Fruit fly (Drosophila melanogaster): ENCODE results near the gene CG12522.
A peak's percentile ranks its signal among the peaks of the same experiment; 100 is the strongest.

The CG12522 gene

dm6 chr3L:11118627-11119395, 10.8 kb downstream of the CG12522 start:
- TF ChIP-seq Hnf4 (GFP tag; optimal IDR thresholded peaks at IDR 0.05) (peak; percentile 11), foxo (GFP tag; optimal IDR thresholded peaks at IDR 0.05) (peak in 1 of 2 experiments; percentile 25), Dif (GFP tag; optimal IDR thresholded peaks at IDR 0.05; ENCODE audit: partially characterized antibody) (peak; percentile 69), psq (GFP tag; optimal IDR thresholded peaks at IDR 0.05) (peak; percentile 46), Hr83 (GFP tag; optimal IDR thresholded peaks at IDR 0.05; ENCODE audit: poor library complexity, severe bottlenecking) (peak; percentile 1), dsf (GFP tag; optimal IDR thresholded peaks at IDR 0.05; ENCODE audit: borderline replicate concordance) (no peak), dmrt93B (GFP tag; optimal IDR thresholded peaks at IDR 0.05) (no peak), Jra (GFP tag; optimal IDR thresholded peaks at IDR 0.05) (peak; percentile 6), rgr (GFP tag; optimal IDR thresholded peaks at IDR 0.05) (peak; percentile 27), OdsH (GFP tag; optimal IDR thresholded peaks at IDR 0.05) (peak; percentile 28), sv (GFP tag; optimal IDR thresholded peaks at IDR 0.05) (peak; percentile 34), br (GFP tag; optimal IDR thresholded peaks at IDR 0.05) (no peak), GATAd (GFP tag; optimal IDR thresholded peaks at IDR 0.05) (no peak), Rel (GFP tag; optimal IDR thresholded peaks at IDR 0.05) (no peak), Rel (tag; optimal IDR thresholded peaks at IDR 0.05) (no peak), sage (GFP tag; optimal IDR thresholded peaks at IDR 0.05) (peak; percentile 33), Sp1 (GFP tag; optimal IDR thresholded peaks at IDR 0.05) (peak; percentile 16), h (GFP tag; optimal IDR thresholded peaks at IDR 0.05) (peak; percentile 43), tai (GFP tag; optimal IDR thresholded peaks at IDR 0.05) (no peak), CG9705 (GFP tag; optimal IDR thresholded peaks at IDR 0.05) (peak; percentile 23), dl (GFP tag; optimal IDR thresholded peaks at IDR 0.05; ENCODE audit: insufficient read depth in 1 of 2, partially characterized antibody in 2 of 2) (peak in 1 of 2 experiments; percentile 51), brk (GFP tag; optimal IDR thresholded peaks at IDR 0.05) (no peak)

- peak; percentile 6 for TF ChIP-seq dmrt93B (GFP tag; optimal IDR thresholded peaks at IDR 0.05)
- peak; percentile 30 for TF ChIP-seq HLH106 (tag; optimal IDR thresholded peaks at IDR 0.05)
- TF ChIP-seq psq (GFP tag; optimal IDR thresholded peaks at IDR 0.05), result peak; percentile 41
- TF ChIP-seq jim (GFP tag; optimal IDR thresholded peaks at IDR 0.05), result peak; percentile 42
- no peak for TF ChIP-seq Jra (GFP tag; optimal IDR thresholded peaks at IDR 0.05)
- peak; percentile 18 for TF ChIP-seq ey (GFP tag; optimal IDR thresholded peaks at IDR 0.05)
- no peak for TF ChIP-seq Dfd (GFP tag; optimal IDR thresholded peaks at IDR 0.05)
These were observed 11.4 kb downstream of the CG12522 start for dm6 chr3L:11119396-11119900.

DNA sequence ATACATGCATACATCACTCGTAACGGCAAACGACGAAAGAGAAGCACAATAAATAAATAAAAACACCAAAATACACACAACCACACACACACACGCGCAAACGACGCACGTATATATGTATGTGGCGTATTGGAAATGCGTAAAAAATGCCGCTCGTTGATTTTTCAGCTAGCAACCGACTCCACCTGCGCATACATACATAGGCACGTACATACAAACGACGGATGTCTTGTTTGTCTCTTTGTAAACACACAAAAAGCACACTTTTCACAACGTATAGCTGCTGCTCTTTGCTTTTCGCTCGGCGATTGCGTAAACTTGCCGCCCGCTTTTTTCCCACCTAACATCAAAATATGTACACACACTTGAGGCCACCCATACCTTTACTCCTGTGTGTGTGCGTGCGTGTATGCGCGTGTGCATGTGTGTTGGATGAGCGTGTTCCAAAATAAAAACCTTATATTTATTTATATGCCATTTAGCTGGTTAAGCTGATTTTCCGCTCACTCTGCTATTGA, 11.9 kb downstream of the CG12522 start:
- TF ChIP-seq sv (GFP tag; optimal IDR thresholded peaks at IDR 0.05) (peak; percentile 3), OdsH (GFP tag; optimal IDR thresholded peaks at IDR 0.05) (no peak), N (GFP tag; optimal IDR thresholded peaks at IDR 0.05) (peak; percentile 82), Dfd (GFP tag; optimal IDR thresholded peaks at IDR 0.05) (no peak), jim (GFP tag; optimal IDR thresholded peaks at IDR 0.05) (peak; percentile 12), ey (GFP tag; optimal IDR thresholded peaks at IDR 0.05) (no peak), psq (GFP tag; optimal IDR thresholded peaks at IDR 0.05) (peak; percentile 18), Vsx2 (GFP tag; optimal IDR thresholded peaks at IDR 0.05; ENCODE audit: partially characterized antibody) (no peak), h (GFP tag; optimal IDR thresholded peaks at IDR 0.05) (peak; percentile 34)

DNA sequence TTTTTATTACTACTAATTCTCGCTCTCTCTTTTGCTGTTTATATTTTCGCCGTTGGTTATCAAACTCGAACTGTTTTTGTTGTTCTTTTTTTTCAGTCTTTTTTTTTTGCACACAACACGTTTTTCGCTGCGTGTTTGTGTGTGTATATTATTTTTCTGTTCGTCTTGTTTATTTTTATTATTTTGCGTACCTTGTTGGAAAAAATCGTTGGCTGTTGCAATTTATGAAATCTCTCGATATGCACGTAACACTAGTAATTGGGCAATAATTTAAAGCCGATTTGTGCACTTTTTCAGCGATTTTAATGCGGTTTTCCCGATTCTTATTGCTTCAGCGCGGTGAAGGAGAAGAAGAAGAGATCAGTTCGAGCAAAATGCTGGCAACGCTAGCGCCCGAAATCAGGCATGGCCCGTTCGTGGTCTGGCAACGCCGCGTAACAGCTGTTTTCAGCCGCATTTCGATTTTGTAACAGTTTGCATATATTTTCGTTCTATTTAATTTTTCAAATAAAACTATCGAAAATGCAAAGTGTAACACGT, 12.5 kb downstream of the CG12522 start, which contains the start of the genes FoxK and mRpL2:
TSS of gene FoxK (minus strand) at position 365 of the 540 bp plus-strand sequence.
TSS of gene mRpL2 (plus strand) at position 429 of the 540 bp plus-strand sequence.
- TF ChIP-seq Myc (optimal IDR thresholded peaks at IDR 0.05), result peak; percentile 9
- TF ChIP-seq brk (GFP tag; optimal IDR thresholded peaks at IDR 0.05), result peak; percentile 37
- TF ChIP-seq GATAd (GFP tag; optimal IDR thresholded peaks at IDR 0.05), result no peak
- peak; percentile 14 for TF ChIP-seq Jra (GFP tag; optimal IDR thresholded peaks at IDR 0.05)
- peak; percentile 38 for TF ChIP-seq rgr (GFP tag; optimal IDR thresholded peaks at IDR 0.05)
- peak; percentile 41 for TF ChIP-seq dsf (GFP tag; optimal IDR thresholded peaks at IDR 0.05; ENCODE audit: borderline replicate concordance)
- peak; percentile 24 for TF ChIP-seq fru (GFP tag; optimal IDR thresholded peaks at IDR 0.05)
- TF ChIP-seq CG32264 (GFP tag; optimal IDR thresholded peaks at IDR 0.05), result peak; percentile 12
- TF ChIP-seq Hnf4 (GFP tag; optimal IDR thresholded peaks at IDR 0.05), result peak; percentile 46
- no peak for TF ChIP-seq lola (GFP tag; optimal IDR thresholded peaks at IDR 0.05)
- peak; percentile 25 for TF ChIP-seq HLH106 (tag; optimal IDR thresholded peaks at IDR 0.05)
- TF ChIP-seq CG9705 (GFP tag; optimal IDR thresholded peaks at IDR 0.05), result peak; percentile 9
- TF ChIP-seq dmrt93B (GFP tag; optimal IDR thresholded peaks at IDR 0.05), result no peak
- no peak for TF ChIP-seq dl (GFP tag; optimal IDR thresholded peaks at IDR 0.05; ENCODE audit: insufficient read depth in 1 of 2, partially characterized antibody in 2 of 2)
- TF ChIP-seq woc (GFP tag; optimal IDR thresholded peaks at IDR 0.05), result peak; percentile 27
- peak; percentile 1 for TF ChIP-seq Dif (GFP tag; optimal IDR thresholded peaks at IDR 0.05; ENCODE audit: partially characterized antibody)
- TF ChIP-seq psq (GFP tag; optimal IDR thresholded peaks at IDR 0.05), result peak; percentile 55
- peak; percentile 81 for TF ChIP-seq Sp1 (GFP tag; optimal IDR thresholded peaks at IDR 0.05)
- no peak for TF ChIP-seq jim (GFP tag; optimal IDR thresholded peaks at IDR 0.05)
- peak; percentile 87 for TF ChIP-seq Rel (GFP tag; optimal IDR thresholded peaks at IDR 0.05)
- peak; percentile 78 for TF ChIP-seq Rel (tag; optimal IDR thresholded peaks at IDR 0.05)
- TF ChIP-seq pan (optimal IDR thresholded peaks at IDR 0.05), result no peak
- no peak for TF ChIP-seq sv (GFP tag; optimal IDR thresholded peaks at IDR 0.05)
- TF ChIP-seq Abd-B (GFP tag; optimal IDR thresholded peaks at IDR 0.05), result no peak
- TF ChIP-seq ey (GFP tag; optimal IDR thresholded peaks at IDR 0.05), result no peak
- TF ChIP-seq foxo (GFP tag; optimal IDR thresholded peaks at IDR 0.05), result peak; percentile 25 to 56
- no peak for TF ChIP-seq Hr83 (GFP tag; optimal IDR thresholded peaks at IDR 0.05; ENCODE audit: poor library complexity, severe bottlenecking)
- TF ChIP-seq N (GFP tag; optimal IDR thresholded peaks at IDR 0.05), result no peak
- peak; percentile 82 for TF ChIP-seq sage (GFP tag; optimal IDR thresholded peaks at IDR 0.05)

All from whole organism, wandering third instar larva.